Fruit fly (Drosophila melanogaster) whole organism, prepupa: Measurements from ENCODE around the gene mei-9.

Experiments
- CG16779 ChIP-seq: fragments of 200-800 bp; sonication (Bioruptor generic); optimal IDR thresholded peaks from 3 replicates; lab custom pipeline; 2017; ENCODE audit warnings: missing biosample characterization, mild to moderate bottlenecking, missing genetic modification characterization
- CG6854 ChIP-seq: fragments of 200-800 bp; sonication (Bioruptor generic); optimal IDR thresholded peaks from 2 replicates; lab custom pipeline; 2017; ENCODE audit warnings: missing biosample characterization, mild to moderate bottlenecking, missing genetic modification characterization
- CG8119 ChIP-seq: fragments of 200-800 bp; sonication (Bioruptor generic); IDR thresholded peaks from 3 replicates; pipeline ENCODE4 v1.3.6; 2022; ENCODE audit warnings: missing biosample characterization, missing genetic modification characterization
- Eip75B ChIP-seq: fragments of 200-800 bp; sonication (Bioruptor generic); optimal IDR thresholded peaks from 3 replicates; lab custom pipeline; 2016; ENCODE audit warnings: missing biosample characterization, missing genetic modification characterization
- Eip93F ChIP-seq: fragments of 200-800 bp; sonication (Bioruptor generic); optimal IDR thresholded peaks from 2 replicates; lab custom pipeline; 2016; ENCODE audit warnings: missing biosample characterization, mild to moderate bottlenecking, missing genetic modification characterization
- Gug ChIP-seq: fragments of 200-800 bp; sonication (Bioruptor generic); IDR thresholded peaks from 2 replicates; pipeline ENCODE4 v1.3.6; 2022; ENCODE audit warnings: missing biosample characterization, missing genetic modification characterization
- Hr4 ChIP-seq: fragments of 200-800 bp; sonication (Bioruptor generic); optimal IDR thresholded peaks from 3 replicates; lab custom pipeline; 2016; ENCODE audit warnings: missing biosample characterization, missing genetic modification characterization
- OdsH ChIP-seq: fragments of 200-800 bp; sonication (Bioruptor generic); optimal IDR thresholded peaks from 3 replicates; lab custom pipeline; 2016; ENCODE audit warnings: missing biosample characterization, missing genetic modification characterization
- Sox15 ChIP-seq: fragments of 200-800 bp; sonication (Bioruptor generic); optimal IDR thresholded peaks from 3 replicates; lab custom pipeline; 2016; ENCODE audit warnings: missing biosample characterization, missing genetic modification characterization
- esn ChIP-seq: fragments of 200-800 bp; sonication (Bioruptor generic); optimal IDR thresholded peaks from 2 replicates; lab custom pipeline; 2016; ENCODE audit warnings: missing biosample characterization, mild to moderate bottlenecking, missing genetic modification characterization, moderate library complexity
- pdm3 ChIP-seq: fragments of 200-800 bp; sonication (Bioruptor generic); optimal IDR thresholded peaks from 3 replicates; lab custom pipeline; 2016; ENCODE audit warnings: missing biosample characterization, missing genetic modification characterization
- salr ChIP-seq, 2 experiments: fragments of 200-800 bp; sonication (Bioruptor generic); optimal IDR thresholded peaks; 3 replicates each; lab custom pipeline; 2016 to 2018; ENCODE audit warnings: missing biosample characterization in 2 of 2, missing genetic modification characterization in 2 of 2, mild to moderate bottlenecking in 1 of 2

dm6 chrX:4276900-4277299 is 41.7 kb downstream of the mei-9 start, which contains the start of gene CG15577:
- TF ChIP-seq CG16779 (tag; lab: Kevin White, UChicago) (no peak), CG6854 (GFP tag; lab: Kevin White, UChicago) (no peak), Sox15 (GFP tag; lab: Kevin White, UChicago) (no peak), Gug (no peak), Eip93F (GFP tag; lab: Kevin White, UChicago) (no peak), Eip75B (no peak), OdsH (no peak), CG8119 (no peak), pdm3 (GFP tag; lab: Kevin White, UChicago) (no peak), Hr4 (GFP tag; lab: Kevin White, UChicago) (no peak), salr (GFP tag; optimal IDR thresholded peaks at IDR 0.05; lab: Kevin White, UChicago) (no peak), esn (GFP tag; lab: Kevin White, UChicago) (no peak)
